Worm (Caenorhabditis elegans) whole organism, young adult: ENCODE data around the gene B0464.6.

ENCODE experiments used
- F22D6.2 ChIP-seq: sonication (generic microtip); optimal IDR thresholded peaks from 2 replicates; lab custom pipeline; 2016; ENCODE audit warnings: mild to moderate bottlenecking, missing genetic modification characterization, missing compliant biosample characterization
- F33H1.4 ChIP-seq: fragments of 200-800 bp; sonication (Bioruptor generic); IDR thresholded peaks from 2 replicates; pipeline ENCODE4 v1.3.6; 2022; ENCODE audit warnings: missing genetic modification reagents, missing genetic modification characterization, missing compliant biosample characterization
- F49E8.2 ChIP-seq: sonication (generic microtip); optimal IDR thresholded peaks from 3 replicates; lab custom pipeline; 2017; ENCODE audit warnings: missing genetic modification characterization, mild to moderate bottlenecking, missing compliant biosample characterization, antibody characterized with exemption, moderate library complexity; ENCODE audit not compliant: insufficient read depth
- F57C9.4 ChIP-seq: sonication (generic microtip); optimal IDR thresholded peaks from 2 replicates; lab custom pipeline; 2017; ENCODE audit warnings: mild to moderate bottlenecking, missing genetic modification characterization, missing compliant biosample characterization
- Y53G8AR.9 ChIP-seq: fragments of 200-800 bp; sonication (Bioruptor generic); conservative IDR thresholded peaks from 2 replicates; pipeline ENCODE4 v1.3.6; 2022; ENCODE audit warnings: missing genetic modification reagents, missing genetic modification characterization, missing compliant biosample characterization
- Y67H2A.10 ChIP-seq: fragments of 200-800 bp; sonication (Bioruptor generic); conservative IDR thresholded peaks from 2 replicates; pipeline ENCODE4 v1.3.6; 2022; ENCODE audit warnings: missing genetic modification reagents, missing genetic modification characterization, missing compliant biosample characterization
- aptf-2 ChIP-seq: fragments of 200-800 bp; sonication (Bioruptor generic); conservative IDR thresholded peaks from 2 replicates; pipeline ENCODE4 v1.3.6; 2022; ENCODE audit warnings: missing genetic modification reagents, missing genetic modification characterization, missing compliant biosample characterization
- bed-2 ChIP-seq: fragments of 200-800 bp; sonication (Bioruptor generic); IDR thresholded peaks from 2 replicates; pipeline ENCODE4 v1.3.6; 2022; ENCODE audit warnings: missing genetic modification reagents, missing genetic modification characterization, missing compliant biosample characterization
- cebp-1 ChIP-seq, 2 experiments: fragments of 200-800 bp in 1 of 2; sonication (Bioruptor generic) in 1 of 2; sonication (generic microtip) in 1 of 2; IDR thresholded peaks in 1 of 2; optimal IDR thresholded peaks in 1 of 2; 2 replicates each; pipeline versions ENCODE4 v1.3.6 to Lab custom; 2017 to 2022; ENCODE audit warnings: missing compliant biosample characterization in 2 of 2, missing genetic modification characterization in 2 of 2, mild to moderate bottlenecking in 1 of 2, missing genetic modification reagents in 1 of 2, moderate library complexity in 1 of 2
- ceh-27 ChIP-seq: fragments of 200-800 bp; sonication (Bioruptor generic); optimal IDR thresholded peaks from 2 replicates; lab custom pipeline; 2018; ENCODE audit warnings: mild to moderate bottlenecking, missing genetic modification characterization, moderate library complexity, missing compliant biosample characterization
- ceh-91 ChIP-seq: fragments of 200-800 bp; sonication (Bioruptor generic); IDR thresholded peaks from 2 replicates; pipeline ENCODE4 v1.3.6; 2022; ENCODE audit warnings: missing genetic modification reagents, missing genetic modification characterization, missing compliant biosample characterization
- dpff-1 ChIP-seq: sonication (generic microtip); optimal IDR thresholded peaks from 2 replicates; lab custom pipeline; 2017; ENCODE audit warnings: mild to moderate bottlenecking, missing genetic modification characterization, missing compliant biosample characterization
- ekl-4 ChIP-seq: fragments of 200-800 bp; sonication (Bioruptor generic); IDR thresholded peaks from 2 replicates; pipeline ENCODE4 v1.3.6; 2022; ENCODE audit warnings: missing genetic modification reagents, missing genetic modification characterization, missing compliant biosample characterization
- gei-17 ChIP-seq: fragments of 200-800 bp; sonication (Bioruptor generic); optimal IDR thresholded peaks from 2 replicates; lab custom pipeline; 2018; ENCODE audit warnings: mild to moderate bottlenecking, missing genetic modification characterization, missing compliant biosample characterization
- let-526 ChIP-seq: fragments of 200-800 bp; sonication (Bioruptor generic); IDR thresholded peaks from 2 replicates; pipeline ENCODE4 v1.3.6; 2022; ENCODE audit warnings: missing genetic modification reagents, missing genetic modification characterization, missing compliant biosample characterization
- lin-26 ChIP-seq: fragments of 200-800 bp; sonication (Bioruptor generic); IDR thresholded peaks from 2 replicates; pipeline ENCODE4 v1.3.6; 2022; ENCODE audit warnings: missing genetic modification reagents, missing genetic modification characterization, missing compliant biosample characterization
- lin-54 ChIP-seq: fragments of 200-800 bp; sonication (Bioruptor generic); optimal IDR thresholded peaks from 2 replicates; lab custom pipeline; 2018; ENCODE audit warnings: mild to moderate bottlenecking, missing genetic modification characterization, missing compliant biosample characterization
- lir-1 ChIP-seq: fragments of 200-800 bp; sonication (Bioruptor generic); conservative IDR thresholded peaks from 2 replicates; pipeline ENCODE4 v1.3.6; 2022; ENCODE audit warnings: missing genetic modification reagents, missing genetic modification characterization, missing compliant biosample characterization
- lsl-1 ChIP-seq: fragments of 200-800 bp; sonication (Bioruptor generic); optimal IDR thresholded peaks from 2 replicates; lab custom pipeline; 2018; ENCODE audit warnings: mild to moderate bottlenecking, missing genetic modification characterization, moderate library complexity, missing compliant biosample characterization
- madf-10 ChIP-seq: sonication (generic microtip); optimal IDR thresholded peaks from 2 replicates; lab custom pipeline; 2016; ENCODE audit warnings: mild to moderate bottlenecking, missing genetic modification characterization, missing compliant biosample characterization
- nhr-27 ChIP-seq: fragments of 200-800 bp; sonication (Bioruptor generic); optimal IDR thresholded peaks from 2 replicates; lab custom pipeline; 2018; ENCODE audit warnings: mild to moderate bottlenecking, missing genetic modification characterization, moderate library complexity, missing compliant biosample characterization
- rec-8 ChIP-seq, 2 experiments: sonication (generic microtip); optimal IDR thresholded peaks; 2 replicates each; lab custom pipeline; 2016; ENCODE audit warnings: mild to moderate bottlenecking in 2 of 2, missing genetic modification characterization in 2 of 2, missing genetic modification reagents in 2 of 2, missing genotype in 2 of 2, missing biosample characterization in 1 of 2, missing compliant biosample characterization in 1 of 2, moderate library complexity in 1 of 2
- rpc-1 ChIP-seq, 2 experiments: fragments of 150-350 bp in 1 of 2; sonication (generic microtip) in 1 of 2; optimal IDR thresholded peaks; 2 replicates each; lab custom pipeline; 2014 to 2018; ENCODE audit warnings: missing biosample characterization in 1 of 2, missing genetic modification characterization in 1 of 2, missing genetic modification reagents in 1 of 2, missing genotype in 1 of 2
- sea-2 ChIP-seq: fragments of 200-800 bp; sonication (Bioruptor generic); IDR thresholded peaks from 2 replicates; pipeline ENCODE4 v1.3.6; 2022; ENCODE audit warnings: missing genetic modification characterization, missing compliant biosample characterization
- snpc-1.3 ChIP-seq: sonication (generic microtip); optimal IDR thresholded peaks from 2 replicates; lab custom pipeline; 2017; ENCODE audit warnings: missing genetic modification characterization, mild to moderate bottlenecking, missing compliant biosample characterization, antibody characterized with exemption, moderate library complexity, missing genotype, missing genetic modification reagents; ENCODE audit not compliant: insufficient read depth
- snpc-3.4 ChIP-seq: sonication (generic microtip); optimal IDR thresholded peaks from 2 replicates; lab custom pipeline; 2017; ENCODE audit warnings: missing genetic modification characterization, mild to moderate bottlenecking, missing compliant biosample characterization, antibody characterized with exemption, moderate library complexity, missing genotype, missing genetic modification reagents
- somi-1 ChIP-seq: fragments of 200-800 bp; sonication (Bioruptor generic); optimal IDR thresholded peaks from 2 replicates; lab custom pipeline; 2018; ENCODE audit warnings: mild to moderate bottlenecking, missing genetic modification characterization, missing compliant biosample characterization
- zfh-2 ChIP-seq: fragments of 200-800 bp; sonication (Bioruptor generic); conservative IDR thresholded peaks from 2 replicates; pipeline ENCODE4 v1.3.6; 2022; ENCODE audit warnings: missing genetic modification reagents, missing genetic modification characterization, missing compliant biosample characterization
- ztf-18 ChIP-seq: sonication (generic microtip); optimal IDR thresholded peaks from 2 replicates; lab custom pipeline; 2016; ENCODE audit warnings: missing genotype, mild to moderate bottlenecking, missing genetic modification characterization, missing compliant biosample characterization
- ztf-28 ChIP-seq: fragments of 200-800 bp; sonication (Bioruptor generic); IDR thresholded peaks from 2 replicates; pipeline ENCODE4 v1.3.6; 2022; ENCODE audit warnings: missing genetic modification reagents, missing genetic modification characterization, missing compliant biosample characterization
- ztf-6 ChIP-seq: fragments of 200-800 bp; sonication (Bioruptor generic); IDR thresholded peaks from 2 replicates; pipeline ENCODE4 v1.3.6; 2022; ENCODE audit warnings: missing genetic modification reagents, missing genetic modification characterization, missing compliant biosample characterization

B0464.6 gene

ce11 chrIII:9497412-9497811, 31.6 kb upstream of the B0464.6 start (continued):
- no peak for TF ChIP-seq snpc-1.3
- no peak for TF ChIP-seq ceh-27
- TF ChIP-seq, all 124 proteins: peak for 0

- TF ChIP-seq aptf-2 (GFP tag; lab: Robert Waterston, UW), result no peak
- no peak for TF ChIP-seq sea-2 (GFP tag; lab: Robert Waterston, UW)
- TF ChIP-seq Y67H2A.10 (GFP tag; lab: Robert Waterston, UW), result no peak
- no peak for TF ChIP-seq ztf-6 (GFP tag; lab: Robert Waterston, UW)
- TF ChIP-seq lin-54 (GFP tag; lab: Kevin White, UChicago), result no peak
- TF ChIP-seq dpff-1 (tag; lab: Kevin White, UChicago), result no peak
- no peak for TF ChIP-seq gei-17 (GFP tag; lab: Kevin White, UChicago)
- no peak for TF ChIP-seq F22D6.2 (tag; lab: Kevin White, UChicago)
- no peak for TF ChIP-seq let-526 (GFP tag; lab: Robert Waterston, UW)
- no peak for TF ChIP-seq F57C9.4
- no peak for TF ChIP-seq rec-8 (tag; optimal IDR thresholded peaks at IDR 0.05; lab: Kevin White, UChicago)
- no peak for TF ChIP-seq nhr-27 (tag; lab: Kevin White, UChicago)
- no peak for TF ChIP-seq ztf-18 (tag; lab: Kevin White, UChicago)
- no peak for TF ChIP-seq ceh-91
- no peak for TF ChIP-seq F49E8.2
- no peak for TF ChIP-seq lir-1 (GFP tag; lab: Robert Waterston, UW)
- no peak for TF ChIP-seq rpc-1 (optimal IDR thresholded peaks at IDR 0.05; lab: Kevin White, UChicago)
- TF ChIP-seq rpc-1 (tag; optimal IDR thresholded peaks at IDR 0.05; lab: Kevin White, UChicago), result no peak
Measured at ce11 chrIII:9496083-9496482, 30.3 kb upstream of the B0464.6 start.

- no peak for TF ChIP-seq lsl-1
- TF ChIP-seq lin-26 (GFP tag; lab: Robert Waterston, UW), result no peak
- TF ChIP-seq ceh-91, result no peak
- no peak for TF ChIP-seq somi-1 (GFP tag; lab: Kevin White, UChicago)
- no peak for TF ChIP-seq rpc-1 (optimal IDR thresholded peaks at IDR 0.05; lab: Kevin White, UChicago)
- TF ChIP-seq rpc-1 (tag; optimal IDR thresholded peaks at IDR 0.05; lab: Kevin White, UChicago), result no peak
- TF ChIP-seq F33H1.4 (GFP tag; lab: Robert Waterston, UW), result no peak
- TF ChIP-seq snpc-1.3, result no peak
Measured at ce11 chrIII:9494209-9494608, 28.4 kb upstream of the B0464.6 start.

- TF ChIP-seq Y53G8AR.9 (GFP tag; lab: Robert Waterston, UW) (0 out of 2 replicates have a peak, but pooled peaks have one; percentile 42), cebp-1 (GFP tag; IDR thresholded peaks at IDR 0.05; lab: Robert Waterston, UW) (peak; percentile 30; the same call in 1 of the 2 replicates), cebp-1 (tag; optimal IDR thresholded peaks at IDR 0.05; lab: Kevin White, UChicago) (peak; percentile 87), snpc-3.4 (tag; lab: Kevin White, UChicago) (peak; percentile 0), ztf-28 (GFP tag; lab: Robert Waterston, UW) (no peak)
- TF ChIP-seq, all 124 proteins: peak for 3
Measured at ce11 chrIII:9490783-9491547, 25.2 kb upstream of the B0464.6 start, which contains the start of the genes dars-1 and ctr-9. Gene dars-1 (minus strand): TSS chrIII:9491215. Gene ctr-9 (plus strand): TSS chrIII:9491396.

- TF ChIP-seq bed-2 (GFP tag; lab: Robert Waterston, UW), result no peak
- TF ChIP-seq madf-10 (tag; lab: Kevin White, UChicago), result no peak
- no peak for TF ChIP-seq ekl-4 (GFP tag; lab: Robert Waterston, UW)
- no peak for TF ChIP-seq zfh-2 (GFP tag; lab: Robert Waterston, UW)
- no peak for TF ChIP-seq lir-1 (GFP tag; lab: Robert Waterston, UW)
Measured at ce11 chrIII:9489798-9490197, 24.0 kb upstream of the B0464.6 start.
